Worm (Caenorhabditis elegans) whole organism, L1 larva: ENCODE data around the gene F28B4.3.

ENCODE experiments used
- elt-3 ChIP-seq, 6 experiments: fragments of 150-350 bp in 1 of 6; sonication (generic microtip); optimal IDR thresholded peaks; 2 replicates each; lab custom pipeline; 2017 to 2018; ENCODE audit warnings: missing biosample characterization in 6 of 6, missing genetic modification characterization in 6 of 6, inconsistent platforms in 1 of 6
- fkh-10 ChIP-seq: sonication (generic microtip); optimal IDR thresholded peaks from 2 replicates; lab custom pipeline; 2017; ENCODE audit warnings: missing biosample characterization, missing genetic modification reagents, missing genetic modification characterization
- lin-13 ChIP-seq: fragments of 150-350 bp; optimal IDR thresholded peaks from 2 replicates; lab custom pipeline; 2014; ENCODE audit warnings: missing biosample characterization, missing genetic modification reagents, missing genetic modification characterization
- unc-62 ChIP-seq: fragments of 150-350 bp; optimal IDR thresholded peaks from 2 replicates; lab custom pipeline; 2014; ENCODE audit warnings: missing biosample characterization, missing genetic modification reagents, missing genetic modification characterization

- TF ChIP-seq fkh-10: no peak
- no peak for TF ChIP-seq elt-3 (tag; optimal IDR thresholded peaks at IDR 0.05; lab: Kevin White, UChicago)
- no peak for TF ChIP-seq lin-13 (GFP tag; lab: Kevin White, UChicago)
- TF ChIP-seq unc-62: no peak
Observed at ce11 chrX:3243614-3244013, 8.4 kb upstream of the F28B4.3 start, which contains the start of gene irg-7.
